Worm (Caenorhabditis elegans): ENCODE measurements around the gene Y51A2B.9.

- TF ChIP-seq unc-62 (GFP tag; optimal IDR thresholded peaks at IDR 0.05) (no peak), nfya-1 (tag; optimal IDR thresholded peaks at IDR 0.05; ENCODE audit: insufficient read depth) (no peak), mdl-1 (tag; optimal IDR thresholded peaks at IDR 0.05) (no peak), jun-1 (tag; optimal IDR thresholded peaks at IDR 0.05) (no peak), unc-39 (tag; optimal IDR thresholded peaks at IDR 0.05) (no peak), R02D3.7 (tag; optimal IDR thresholded peaks at IDR 0.05) (no peak)
Observed at ce11 chrV:18444118-18444517, 48.6 kb upstream of the Y51A2B.9 start, which contains the start of gene ZK228.1.
